Fruit fly (Drosophila melanogaster) whole organism, prepupa: Measurements from ENCODE around the gene CG44005.

Experiments used
- CG11294 ChIP-seq: fragments of 200-800 bp; sonication (Bioruptor generic); IDR thresholded peaks from 2 replicates; pipeline ENCODE4 v1.3.6; 2022; ENCODE audit warnings: missing biosample characterization, missing genetic modification characterization
- CG11762 ChIP-seq: fragments of 200-800 bp; sonication (Bioruptor generic); optimal IDR thresholded peaks from 3 replicates; lab custom pipeline; 2016; ENCODE audit warnings: missing biosample characterization, missing genetic modification characterization; ENCODE audit not compliant: insufficient read depth
- CG11902 ChIP-seq: fragments of 200-800 bp; sonication (Bioruptor generic); optimal IDR thresholded peaks from 3 replicates; lab custom pipeline; 2016; ENCODE audit warnings: missing biosample characterization, missing genetic modification characterization
- CG15336 ChIP-seq: fragments of 200-800 bp; sonication (Bioruptor generic); IDR thresholded peaks from 2 replicates; pipeline ENCODE4 v1.3.6; 2022; ENCODE audit warnings: missing biosample characterization, missing genetic modification characterization
- CG1621 ChIP-seq: fragments of 200-800 bp; sonication (Bioruptor generic); optimal IDR thresholded peaks from 3 replicates; lab custom pipeline; 2018; ENCODE audit warnings: missing biosample characterization, mild to moderate bottlenecking, missing genetic modification characterization
- CG16779 ChIP-seq: fragments of 200-800 bp; sonication (Bioruptor generic); optimal IDR thresholded peaks from 3 replicates; lab custom pipeline; 2017; ENCODE audit warnings: missing biosample characterization, mild to moderate bottlenecking, missing genetic modification characterization
- CG3032 ChIP-seq: fragments of 200-800 bp; optimal IDR thresholded peaks from 2 replicates; lab custom pipeline; 2019; ENCODE audit warnings: missing biosample characterization, mild to moderate bottlenecking, missing genetic modification characterization, moderate library complexity
- CG32006 ChIP-seq: fragments of 200-800 bp; sonication (Bioruptor generic); optimal IDR thresholded peaks from 3 replicates; lab custom pipeline; 2017; ENCODE audit warnings: missing biosample characterization, mild to moderate bottlenecking, missing genetic modification characterization
- CG34406 ChIP-seq: fragments of 200-800 bp; sonication (Bioruptor generic); optimal IDR thresholded peaks from 3 replicates; lab custom pipeline; 2016; ENCODE audit warnings: missing biosample characterization, missing genetic modification characterization
- CG6276 ChIP-seq: fragments of 200-800 bp; sonication (Bioruptor generic); optimal IDR thresholded peaks from 2 replicates; lab custom pipeline; 2017; ENCODE audit warnings: missing biosample characterization, mild to moderate bottlenecking, missing genetic modification characterization
- CG6792 ChIP-seq: fragments of 200-800 bp; sonication (Bioruptor generic); optimal IDR thresholded peaks from 3 replicates; lab custom pipeline; 2016; ENCODE audit warnings: missing biosample characterization, missing genetic modification characterization
- CG6854 ChIP-seq: fragments of 200-800 bp; sonication (Bioruptor generic); optimal IDR thresholded peaks from 2 replicates; lab custom pipeline; 2017; ENCODE audit warnings: missing biosample characterization, mild to moderate bottlenecking, missing genetic modification characterization
- CG8119 ChIP-seq: fragments of 200-800 bp; sonication (Bioruptor generic); IDR thresholded peaks from 3 replicates; pipeline ENCODE4 v1.3.6; 2022; ENCODE audit warnings: missing biosample characterization, missing genetic modification characterization
- CG8319 ChIP-seq: fragments of 200-800 bp; sonication (Bioruptor generic); optimal IDR thresholded peaks from 3 replicates; lab custom pipeline; 2016; ENCODE audit warnings: missing biosample characterization, missing genetic modification characterization
- CG8632 ChIP-seq: fragments of 200-800 bp; sonication (Bioruptor generic); optimal IDR thresholded peaks from 3 replicates; lab custom pipeline; 2016; ENCODE audit warnings: missing biosample characterization, missing genetic modification characterization
- Eip75B ChIP-seq: fragments of 200-800 bp; sonication (Bioruptor generic); optimal IDR thresholded peaks from 3 replicates; lab custom pipeline; 2016; ENCODE audit warnings: missing biosample characterization, missing genetic modification characterization
- Eip93F ChIP-seq: fragments of 200-800 bp; sonication (Bioruptor generic); optimal IDR thresholded peaks from 2 replicates; lab custom pipeline; 2016; ENCODE audit warnings: missing biosample characterization, mild to moderate bottlenecking, missing genetic modification characterization
- Ets21C ChIP-seq: fragments of 200-800 bp; sonication (Bioruptor generic); optimal IDR thresholded peaks from 3 replicates; lab custom pipeline; 2016; ENCODE audit warnings: missing biosample characterization, missing genetic modification characterization
- Hr39 ChIP-seq: fragments of 200-800 bp; sonication (Bioruptor generic); optimal IDR thresholded peaks from 2 replicates; lab custom pipeline; 2016; ENCODE audit warnings: missing biosample characterization, missing genetic modification characterization
- OdsH ChIP-seq: fragments of 200-800 bp; sonication (Bioruptor generic); optimal IDR thresholded peaks from 3 replicates; lab custom pipeline; 2016; ENCODE audit warnings: missing biosample characterization, missing genetic modification characterization
- Smox ChIP-seq: fragments of 200-800 bp; sonication (Bioruptor generic); optimal IDR thresholded peaks from 3 replicates; lab custom pipeline; 2016; ENCODE audit warnings: missing biosample characterization, missing genetic modification characterization
- Sox102F ChIP-seq: fragments of 200-800 bp; sonication (Bioruptor generic); optimal IDR thresholded peaks from 2 replicates; lab custom pipeline; 2016; ENCODE audit warnings: missing biosample characterization, mild to moderate bottlenecking, missing genetic modification characterization
- Sox14 ChIP-seq: fragments of 200-800 bp; sonication (Bioruptor generic); optimal IDR thresholded peaks from 3 replicates; lab custom pipeline; 2016; ENCODE audit warnings: missing biosample characterization, missing genetic modification characterization
- Sox15 ChIP-seq: fragments of 200-800 bp; sonication (Bioruptor generic); optimal IDR thresholded peaks from 3 replicates; lab custom pipeline; 2016; ENCODE audit warnings: missing biosample characterization, missing genetic modification characterization
- achi ChIP-seq: fragments of 200-800 bp; sonication (Bioruptor generic); optimal IDR thresholded peaks from 3 replicates; lab custom pipeline; 2016; ENCODE audit warnings: missing biosample characterization, missing genetic modification characterization
- acj6 ChIP-seq: fragments of 200-800 bp; sonication (Bioruptor generic); optimal IDR thresholded peaks from 3 replicates; lab custom pipeline; 2016; ENCODE audit warnings: missing biosample characterization, missing genetic modification characterization
- cyc ChIP-seq: fragments of 200-800 bp; sonication (Bioruptor generic); optimal IDR thresholded peaks from 3 replicates; lab custom pipeline; 2016; ENCODE audit warnings: missing biosample characterization, missing genetic modification characterization
- dac ChIP-seq: fragments of 200-800 bp; sonication (Bioruptor generic); optimal IDR thresholded peaks from 2 replicates; lab custom pipeline; 2017; ENCODE audit warnings: missing biosample characterization, mild to moderate bottlenecking, missing genetic modification characterization
- esn ChIP-seq: fragments of 200-800 bp; sonication (Bioruptor generic); optimal IDR thresholded peaks from 2 replicates; lab custom pipeline; 2016; ENCODE audit warnings: missing biosample characterization, mild to moderate bottlenecking, missing genetic modification characterization, moderate library complexity
- fd59A ChIP-seq: fragments of 200-800 bp; sonication (Bioruptor generic); optimal IDR thresholded peaks from 2 replicates; lab custom pipeline; 2017; ENCODE audit warnings: missing biosample characterization, mild to moderate bottlenecking, missing genetic modification characterization, missing genetic modification reagents
- fd85E ChIP-seq: fragments of 200-800 bp; sonication (Bioruptor generic); optimal IDR thresholded peaks from 3 replicates; lab custom pipeline; 2016; ENCODE audit warnings: missing biosample characterization, missing genetic modification characterization
- lz ChIP-seq: fragments of 200-800 bp; sonication (Bioruptor generic); optimal IDR thresholded peaks from 3 replicates; lab custom pipeline; 2016; ENCODE audit warnings: missing biosample characterization, missing genetic modification characterization
- net ChIP-seq: fragments of 200-800 bp; sonication (Bioruptor generic); optimal IDR thresholded peaks from 3 replicates; lab custom pipeline; 2016; ENCODE audit warnings: missing biosample characterization, missing genetic modification characterization
- pdm3 ChIP-seq: fragments of 200-800 bp; sonication (Bioruptor generic); optimal IDR thresholded peaks from 3 replicates; lab custom pipeline; 2016; ENCODE audit warnings: missing biosample characterization, missing genetic modification characterization
- spab ChIP-seq: fragments of 200-800 bp; sonication (Bioruptor generic); optimal IDR thresholded peaks from 2 replicates; lab custom pipeline; 2017; ENCODE audit warnings: missing biosample characterization, mild to moderate bottlenecking, missing genetic modification characterization, missing genetic modification reagents
- ss ChIP-seq, 2 experiments: fragments of 200-800 bp; sonication (Bioruptor generic); optimal IDR thresholded peaks; 2 replicates in 1 of 2; 3 replicates in 1 of 2; lab custom pipeline; 2017 to 2018; ENCODE audit warnings: mild to moderate bottlenecking in 2 of 2, missing biosample characterization in 2 of 2, missing genetic modification characterization in 2 of 2, moderate library complexity in 1 of 2
- vri ChIP-seq: fragments of 200-800 bp; sonication (Bioruptor generic); optimal IDR thresholded peaks from 3 replicates; lab custom pipeline; 2016; ENCODE audit warnings: missing biosample characterization, mild to moderate bottlenecking, missing genetic modification characterization

The CG44005 gene

dm6 chr3L:18037459-18038092, 34.3 kb downstream of the CG44005 start (continued):
- TF ChIP-seq lz (GFP tag; lab: Kevin White, UChicago): peak; percentile 61
- TF ChIP-seq Sox15: peak; percentile 14
- TF ChIP-seq Ets21C (GFP tag; lab: Kevin White, UChicago): peak; percentile 33
- TF ChIP-seq acj6 (GFP tag; lab: Kevin White, UChicago): peak; percentile 76
- peak; percentile 40 for TF ChIP-seq CG34406 (GFP tag; lab: Kevin White, UChicago)
- TF ChIP-seq Sox14 (GFP tag; lab: Kevin White, UChicago): peak; percentile 49
- TF ChIP-seq net (GFP tag; lab: Kevin White, UChicago): peak; percentile 22
- peak; percentile 54 for TF ChIP-seq CG8632 (GFP tag; lab: Kevin White, UChicago)
- no peak for TF ChIP-seq Sox102F (GFP tag; lab: Kevin White, UChicago)
- peak; percentile 60 for TF ChIP-seq CG16779 (tag; lab: Kevin White, UChicago)
- TF ChIP-seq CG6792 (GFP tag; lab: Kevin White, UChicago): peak; percentile 73
- peak; percentile 81 for TF ChIP-seq Eip75B (GFP tag; lab: Kevin White, UChicago)
- peak; percentile 89 for TF ChIP-seq fd59A (GFP tag; lab: Kevin White, UChicago)
- peak; percentile 9 for TF ChIP-seq CG8319 (GFP tag; lab: Kevin White, UChicago)
- TF ChIP-seq Hr39 (GFP tag; lab: Kevin White, UChicago): peak; percentile 51
- no peak for TF ChIP-seq CG11294 (GFP tag; lab: Robert Waterston, UW)
- TF ChIP-seq CG1621 (tag; lab: Kevin White, UChicago): peak; percentile 77
- no peak for TF ChIP-seq CG6276 (GFP tag; lab: Kevin White, UChicago)
- TF ChIP-seq cyc (GFP tag; lab: Kevin White, UChicago): peak; percentile 58
- TF ChIP-seq spab (GFP tag; lab: Kevin White, UChicago): peak; percentile 89
- peak; percentile 72 for TF ChIP-seq pdm3 (GFP tag; lab: Kevin White, UChicago)
- peak; percentile 58 for TF ChIP-seq CG11762 (GFP tag; lab: Kevin White, UChicago)
- TF ChIP-seq esn: peak; percentile 73

dm6 chr3L:18036995-18037394, 34.9 kb downstream of the CG44005 start:
- TF ChIP-seq achi (GFP tag; lab: Kevin White, UChicago) (no peak), Eip93F (GFP tag; lab: Kevin White, UChicago) (no peak), ss (GFP tag; optimal IDR thresholded peaks at IDR 0.05; lab: Kevin White, UChicago) (no peak), vri (GFP tag; lab: Kevin White, UChicago) (no peak), cyc (GFP tag; lab: Kevin White, UChicago) (no peak), Eip75B (GFP tag; lab: Kevin White, UChicago) (no peak), fd85E (GFP tag; lab: Kevin White, UChicago) (no peak), net (GFP tag; lab: Kevin White, UChicago) (no peak), CG6854 (GFP tag; lab: Kevin White, UChicago) (no peak), CG8632 (GFP tag; lab: Kevin White, UChicago) (no peak), lz (GFP tag; lab: Kevin White, UChicago) (no peak), CG16779 (tag; lab: Kevin White, UChicago) (no peak), dac (no peak), OdsH (GFP tag; lab: Kevin White, UChicago) (no peak), Smox (no peak), CG32006 (GFP tag; lab: Kevin White, UChicago) (no peak), CG11902 (no peak), esn (no peak), CG3032 (tag; lab: Kevin White, UChicago) (no peak), CG15336 (GFP tag; lab: Robert Waterston, UW) (no peak)

- TF ChIP-seq CG8632 (GFP tag; lab: Kevin White, UChicago) (no peak), CG8119 (no peak)
- TF ChIP-seq, all 60 proteins: peak for 0
Measured at dm6 chr3L:18034498-18034897, 37.4 kb downstream of the CG44005 start.
